Worm (Caenorhabditis elegans) whole organism, early embryonic: ENCODE data around the gene T24H10.1.

Experiments
- F13C5.2 ChIP-seq: sonication (generic microtip); optimal IDR thresholded peaks from 2 replicates; lab custom pipeline; 2017; ENCODE audit warnings: mild to moderate bottlenecking, missing genetic modification characterization, inconsistent platforms, missing compliant biosample characterization
- aly-1 ChIP-seq: sonication (generic microtip); optimal IDR thresholded peaks from 2 replicates; lab custom pipeline; 2016; ENCODE audit warnings: missing genetic modification characterization, missing compliant biosample characterization
- ama-1 ChIP-seq: fragments of 150-350 bp; optimal IDR thresholded peaks from 2 replicates; lab custom pipeline; 2014
- ceh-13 ChIP-seq: fragments of 200-800 bp; sonication (Bioruptor generic); optimal IDR thresholded peaks from 2 replicates; lab custom pipeline; 2018; ENCODE audit warnings: mild to moderate bottlenecking, missing genetic modification characterization, missing compliant biosample characterization
- ets-7 ChIP-seq: sonication (generic microtip); optimal IDR thresholded peaks from 2 replicates; lab custom pipeline; 2016; ENCODE audit warnings: missing genotype, missing genetic modification characterization, missing compliant biosample characterization
- flt-1 ChIP-seq: fragments of 200-800 bp; sonication (Bioruptor generic); IDR thresholded peaks from 2 replicates; pipeline ENCODE4 v1.3.6; 2022; ENCODE audit warnings: missing genetic modification characterization, missing compliant biosample characterization
- hmbx-1 ChIP-seq: sonication (generic microtip); optimal IDR thresholded peaks from 2 replicates; lab custom pipeline; 2016; ENCODE audit warnings: mild to moderate bottlenecking, missing genetic modification characterization, missing compliant biosample characterization
- hmg-4 ChIP-seq: fragments of 200-800 bp; sonication (Bioruptor generic); optimal IDR thresholded peaks from 2 replicates; lab custom pipeline; 2018; ENCODE audit warnings: mild to moderate bottlenecking, missing genetic modification characterization, missing compliant biosample characterization
- hnd-1 ChIP-seq: sonication (generic microtip); optimal IDR thresholded peaks from 2 replicates; lab custom pipeline; 2016; ENCODE audit warnings: missing genetic modification characterization, missing compliant biosample characterization
- pes-1 ChIP-seq: fragments of 200-800 bp; sonication (Bioruptor generic); IDR thresholded peaks from 2 replicates; pipeline ENCODE4 v1.3.6; 2022; ENCODE audit warnings: missing genetic modification reagents, missing genetic modification characterization, missing compliant biosample characterization
- scrt-1 ChIP-seq: fragments of 200-800 bp; sonication (Bioruptor generic); IDR thresholded peaks from 2 replicates; pipeline ENCODE4 v1.3.6; 2022; ENCODE audit warnings: missing genetic modification characterization, missing compliant biosample characterization
- sea-1 ChIP-seq: fragments of 200-800 bp; sonication (Bioruptor generic); conservative IDR thresholded peaks from 2 replicates; pipeline ENCODE4 v1.3.6; 2022; ENCODE audit warnings: missing genetic modification characterization, missing compliant biosample characterization
- tra-4 ChIP-seq: sonication (generic microtip); optimal IDR thresholded peaks from 2 replicates; lab custom pipeline; 2017; ENCODE audit warnings: missing genetic modification characterization, missing compliant biosample characterization

ce11 chrII:9126965-9127364 is 27.8 kb downstream of the T24H10.1 start:
- no peak for TF ChIP-seq ama-1 (lab: Kevin White, UChicago)
- no peak for TF ChIP-seq hmg-4 (GFP tag; lab: Kevin White, UChicago)
- TF ChIP-seq hmbx-1, result no peak
- no peak for TF ChIP-seq flt-1 (GFP tag; lab: Robert Waterston, UW)
- no peak for TF ChIP-seq F13C5.2 (tag; lab: Kevin White, UChicago)
- TF ChIP-seq aly-1, result no peak
- no peak for TF ChIP-seq ets-7
- no peak for TF ChIP-seq tra-4
- TF ChIP-seq scrt-1 (GFP tag; lab: Robert Waterston, UW), result no peak
- TF ChIP-seq sea-1 (GFP tag; lab: Robert Waterston, UW), result no peak
- no peak for TF ChIP-seq ceh-13 (GFP tag; lab: Kevin White, UChicago)
- no peak for TF ChIP-seq pes-1 (GFP tag; lab: Robert Waterston, UW)
- TF ChIP-seq hnd-1 (tag; lab: Kevin White, UChicago), result no peak
